Fruit fly (Drosophila melanogaster): ENCODE data around the gene eIF4G1.

Gene eIF4G1

dm6 chr4:959110-959920 lies 28.8 kb upstream of the eIF4G1 start:
- TF ChIP-seq Lim3 (GFP tag; IDR thresholded peaks at IDR 0.05), result no peak
- TF ChIP-seq CG4617 (GFP tag; optimal IDR thresholded peaks at IDR 0.05; ENCODE audit: borderline replicate concordance), result peak; percentile 42
- TF ChIP-seq gfzf (GFP tag; optimal IDR thresholded peaks at IDR 0.05), result no peak
- TF ChIP-seq usp (GFP tag; optimal IDR thresholded peaks at IDR 0.05), result no peak
- TF ChIP-seq tna (GFP tag; IDR thresholded peaks at IDR 0.05; ENCODE audit: partially characterized antibody), result 0 out of 2 replicates have a peak, but pooled peaks have one; percentile 17
- no peak for TF ChIP-seq CG16779 (GFP tag; IDR thresholded peaks at IDR 0.05)
- TF ChIP-seq ranshi (GFP tag; IDR thresholded peaks at IDR 0.05), result no peak
- TF ChIP-seq Scr (GFP tag; IDR thresholded peaks at IDR 0.05; ENCODE audit: partially characterized antibody), result peak; percentile 44
- TF ChIP-seq CG7271 (tag; optimal IDR thresholded peaks at IDR 0.05), result no peak
- TF ChIP-seq fd3F (GFP tag; optimal IDR thresholded peaks at IDR 0.05), result no peak
- no peak for TF ChIP-seq CG9727 (GFP tag; optimal IDR thresholded peaks at IDR 0.05)
- no peak for TF ChIP-seq gce (GFP tag; IDR thresholded peaks at IDR 0.05)
- TF ChIP-seq pzg (GFP tag; optimal IDR thresholded peaks at IDR 0.05), result peak; percentile 43
- peak; percentile 81 for TF ChIP-seq pfk (GFP tag; optimal IDR thresholded peaks at IDR 0.05)
- TF ChIP-seq YL-1 (GFP tag; optimal IDR thresholded peaks at IDR 0.05), result no peak
- TF ChIP-seq jing (GFP tag; optimal IDR thresholded peaks at IDR 0.05), result no peak
- TF ChIP-seq row (GFP tag; IDR thresholded peaks at IDR 0.05), result peak; percentile 69
- peak; percentile 14 for TF ChIP-seq wek (GFP tag; optimal IDR thresholded peaks at IDR 0.05)
- TF ChIP-seq CG1024 (GFP tag; IDR thresholded peaks at IDR 0.05), result peak; percentile 90
- TF ChIP-seq CG17385 (GFP tag; optimal IDR thresholded peaks at IDR 0.05), result no peak
- peak; percentile 59 for TF ChIP-seq Sry-δ (GFP tag; optimal IDR thresholded peaks at IDR 0.05)
- TF ChIP-seq Bgb (GFP tag; IDR thresholded peaks at IDR 0.05; ENCODE audit: partially characterized antibody), result no peak
- TF ChIP-seq az2 (GFP tag; optimal IDR thresholded peaks at IDR 0.05), result peak; percentile 65
- TF ChIP-seq CG1603 (tag; optimal IDR thresholded peaks at IDR 0.05), result peak; percentile 96
- no peak for TF ChIP-seq Chrac-16 (GFP tag; optimal IDR thresholded peaks at IDR 0.05)
- peak; percentile 14; the same call in 1 of the 2 replicates for TF ChIP-seq CG13287 (GFP tag; IDR thresholded peaks at IDR 0.05; ENCODE audit: partially characterized antibody)
- TF ChIP-seq Meics (GFP tag; optimal IDR thresholded peaks at IDR 0.05), result no peak
- no peak for TF ChIP-seq Oaz (GFP tag; IDR thresholded peaks at IDR 0.05)
- TF ChIP-seq Dll (GFP tag; IDR thresholded peaks at IDR 0.05; ENCODE audit: partially characterized antibody), result peak; percentile 47; the same call in 2 of the 4 replicates
- TF ChIP-seq Lhr (GFP tag; optimal IDR thresholded peaks at IDR 0.05), result peak; percentile 7
- peak; percentile 17 for TF ChIP-seq CG2116 (GFP tag; optimal IDR thresholded peaks at IDR 0.05)
- TF ChIP-seq yki (optimal IDR thresholded peaks at IDR 0.05), result no peak
- no peak for TF ChIP-seq ham (GFP tag; IDR thresholded peaks at IDR 0.05)
- peak; percentile 81 for TF ChIP-seq ssp (GFP tag; IDR thresholded peaks at IDR 0.05)
- no peak for TF ChIP-seq Ets65A (GFP tag)
- peak; percentile 98 for TF ChIP-seq CG30020 (tag; optimal IDR thresholded peaks at IDR 0.05)
- peak; percentile 5 for TF ChIP-seq zen (tag; optimal IDR thresholded peaks at IDR 0.05)
- 0 out of 3 replicates have a peak, but pooled peaks have one; percentile 24 for TF ChIP-seq CG2199 (GFP tag; IDR thresholded peaks at IDR 0.05)
- TF ChIP-seq PHDP (tag; optimal IDR thresholded peaks at IDR 0.05), result no peak
- no peak for TF ChIP-seq Ptx1 (GFP tag; IDR thresholded peaks at IDR 0.05)
- TF ChIP-seq CG11723 (GFP tag; optimal IDR thresholded peaks at IDR 0.05), result peak; percentile 88
- peak; percentile 99 for TF ChIP-seq CG17802 (tag; optimal IDR thresholded peaks at IDR 0.05)
- no peak for TF ChIP-seq zf30C (GFP tag; optimal IDR thresholded peaks at IDR 0.05)
- no peak for TF ChIP-seq CG13775 (GFP tag; optimal IDR thresholded peaks at IDR 0.05)
- no peak for TF ChIP-seq wdn (GFP tag; IDR thresholded peaks at IDR 0.05)
- no peak for TF ChIP-seq zen2 (GFP tag; IDR thresholded peaks at IDR 0.05; ENCODE audit: partially characterized antibody)
- no peak for TF ChIP-seq chif (GFP tag; optimal IDR thresholded peaks at IDR 0.05)
- peak; percentile 2 for TF ChIP-seq Sry-β (GFP tag; optimal IDR thresholded peaks at IDR 0.05)
- TF ChIP-seq HmgZ (tag; optimal IDR thresholded peaks at IDR 0.05), result no peak
